Fruit fly (Drosophila melanogaster): ENCODE data around the gene rdx.

The rdx gene

DNA sequence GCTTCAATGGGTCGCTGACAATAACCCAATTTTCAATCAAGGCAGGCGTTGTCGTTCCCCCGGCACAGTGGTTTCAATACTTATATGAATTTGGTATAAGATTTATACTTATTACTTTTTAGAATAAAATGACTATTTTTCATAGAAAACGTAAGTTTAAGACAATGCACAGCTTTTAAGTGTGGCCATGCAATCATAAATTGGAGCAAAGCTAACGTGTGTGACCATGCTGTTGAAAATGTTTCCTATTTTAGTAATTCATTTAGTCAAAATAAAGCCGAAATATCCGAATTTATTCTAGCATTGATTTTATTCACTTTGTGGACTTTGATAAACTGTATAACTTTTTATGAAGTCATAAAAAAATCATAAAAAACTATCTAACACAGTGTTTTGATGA lies 45.2 kb downstream of the rdx start (continued):
- TF ChIP-seq row (GFP tag; IDR thresholded peaks at IDR 0.05), result peak; percentile 36; the same call in 1 of the 3 replicates
- TF ChIP-seq CG2712 (tag; optimal IDR thresholded peaks at IDR 0.05), result peak; percentile 20
- TF ChIP-seq CG9437 (GFP tag; optimal IDR thresholded peaks at IDR 0.05), result peak; percentile 13
- peak; percentile 53 for TF ChIP-seq phol (tag; optimal IDR thresholded peaks at IDR 0.05)
- peak; percentile 11 for TF ChIP-seq tap (tag; optimal IDR thresholded peaks at IDR 0.05)
- peak; percentile 83 for TF ChIP-seq sens (GFP tag)
- peak; percentile 47 for TF ChIP-seq Sox100B (GFP tag; optimal IDR thresholded peaks at IDR 0.05)
- TF ChIP-seq grau (tag; optimal IDR thresholded peaks at IDR 0.05), result peak; percentile 3
- TF ChIP-seq NfI (GFP tag; optimal IDR thresholded peaks at IDR 0.05), result no peak
- peak; percentile 7 for TF ChIP-seq BtbVII (GFP tag; optimal IDR thresholded peaks at IDR 0.05)
- TF ChIP-seq CoRest (tag; optimal IDR thresholded peaks at IDR 0.05), result peak; percentile 18
- peak; percentile 5 for TF ChIP-seq CG14710 (tag; optimal IDR thresholded peaks at IDR 0.05)
- peak; percentile 17 for TF ChIP-seq Xbp1 (GFP tag; optimal IDR thresholded peaks at IDR 0.05)
- TF ChIP-seq Hr51 (GFP tag; optimal IDR thresholded peaks at IDR 0.05), result peak in 1 of 2 experiments; percentile 69

- TF ChIP-seq Hsf (GFP tag; optimal IDR thresholded peaks at IDR 0.05), result peak; percentile 73
- peak; percentile 89 for TF ChIP-seq zfh1 (GFP tag; IDR thresholded peaks at IDR 0.05)
- TF ChIP-seq CG15601 (tag; optimal IDR thresholded peaks at IDR 0.05), result peak; percentile 47
- TF ChIP-seq CG11093 (GFP tag; IDR thresholded peaks at IDR 0.05), result peak; percentile 39; the same call in 1 of the 3 replicates
- no peak for TF ChIP-seq NC2α (GFP tag; optimal IDR thresholded peaks at IDR 0.05)
- TF ChIP-seq Deaf1 (tag; optimal IDR thresholded peaks at IDR 0.05), result peak; percentile 30
- TF ChIP-seq Camta (GFP tag; optimal IDR thresholded peaks at IDR 0.05), result peak; percentile 71
- no peak for TF ChIP-seq Trl (optimal IDR thresholded peaks at IDR 0.05)
- peak; percentile 64 for TF ChIP-seq Trl (GFP tag; optimal IDR thresholded peaks at IDR 0.05)
- TF ChIP-seq CG10366 (GFP tag; IDR thresholded peaks at IDR 0.05), result peak; percentile 40; the same call in 1 of the 2 replicates
- TF ChIP-seq ham (GFP tag; IDR thresholded peaks at IDR 0.05), result no peak
- TF ChIP-seq pita (GFP tag; optimal IDR thresholded peaks at IDR 0.05), result no peak
- TF ChIP-seq CG7745 (tag; optimal IDR thresholded peaks at IDR 0.05), result no peak
- TF ChIP-seq grn (GFP tag; optimal IDR thresholded peaks at IDR 0.05), result no peak
- peak; percentile 48 for TF ChIP-seq CG1792 (GFP tag; optimal IDR thresholded peaks at IDR 0.05)
- peak; percentile 62 for TF ChIP-seq CG10462 (GFP tag; optimal IDR thresholded peaks at IDR 0.05)
- no peak for TF ChIP-seq CG9876 (GFP tag; optimal IDR thresholded peaks at IDR 0.05)
- TF ChIP-seq klu (GFP tag; IDR thresholded peaks at IDR 0.05), result no peak
- TF ChIP-seq MBD-R2 (GFP tag; IDR thresholded peaks at IDR 0.05), result no peak
- TF ChIP-seq CG13123 (GFP tag; optimal IDR thresholded peaks at IDR 0.05), result peak; percentile 22
- peak; percentile 72; the same call in 1 of the 3 replicates for TF ChIP-seq so (GFP tag; IDR thresholded peaks at IDR 0.05)
- TF ChIP-seq YL-1 (GFP tag; optimal IDR thresholded peaks at IDR 0.05), result no peak
- TF ChIP-seq BEAF-32 (GFP tag; optimal IDR thresholded peaks at IDR 0.05), result no peak
- no peak for TF ChIP-seq zfh2 (GFP tag; optimal IDR thresholded peaks at IDR 0.05)
- no peak for TF ChIP-seq fd64A (GFP tag; optimal IDR thresholded peaks at IDR 0.05)
- TF ChIP-seq sob (GFP tag; IDR thresholded peaks at IDR 0.05), result no peak; the same call in 1 of the 2 replicates
- TF ChIP-seq CG2875 (GFP tag; optimal IDR thresholded peaks at IDR 0.05), result peak; percentile 67
- TF ChIP-seq Hr3 (GFP tag; optimal IDR thresholded peaks at IDR 0.05), result peak; percentile 59
- TF ChIP-seq nerfin-2 (GFP tag; IDR thresholded peaks at IDR 0.05; ENCODE audit: partially characterized antibody), result no peak
- TF ChIP-seq E2f2 (GFP tag; IDR thresholded peaks at IDR 0.05), result peak; percentile 40; the same call in 1 of the 2 replicates
- TF ChIP-seq CG9609 (GFP tag; optimal IDR thresholded peaks at IDR 0.05), result peak; percentile 42
- TF ChIP-seq stwl (tag; optimal IDR thresholded peaks at IDR 0.05), result peak; percentile 43
- TF ChIP-seq mld (GFP tag; IDR thresholded peaks at IDR 0.05; ENCODE audit: partially characterized antibody), result no peak
- TF ChIP-seq CG1024 (GFP tag; IDR thresholded peaks at IDR 0.05), result peak; percentile 59
- TF ChIP-seq ken (GFP tag; IDR thresholded peaks at IDR 0.05), result peak; percentile 30; the same call in 1 of the 3 replicates
- TF ChIP-seq Lhr (GFP tag; optimal IDR thresholded peaks at IDR 0.05), result peak; percentile 23
Observed at dm6 chr3R:13984922-13985581, 46.8 kb downstream of the rdx start.

Measured in whole organism, embryonic.